Fruit fly (Drosophila melanogaster) whole organism, embryonic: Measurements from ENCODE around the gene CG10492.

Experiments used
- CG14050 ChIP-seq: fragments of 200-800 bp; sonication (Bioruptor generic); IDR thresholded peaks from 3 replicates; pipeline ENCODE4 v1.3.6; 2022; ENCODE audit warnings: missing biosample characterization, missing genetic modification characterization
- CG31365 ChIP-seq: fragments of 200-800 bp; sonication (Bioruptor generic); optimal IDR thresholded peaks from 2 replicates; lab custom pipeline; 2018; ENCODE audit warnings: missing biosample characterization, mild to moderate bottlenecking, missing genetic modification characterization
- CG9437 ChIP-seq: fragments of 200-800 bp; sonication (Bioruptor generic); optimal IDR thresholded peaks from 2 replicates; lab custom pipeline; 2018; ENCODE audit warnings: missing biosample characterization, mild to moderate bottlenecking, missing genetic modification characterization
- bsh ChIP-seq, 2 experiments: fragments of 200-800 bp; sonication (Bioruptor generic); optimal IDR thresholded peaks; 2 replicates each; lab custom pipeline; 2017 to 2018; ENCODE audit warnings: mild to moderate bottlenecking in 2 of 2, missing biosample characterization in 2 of 2, missing genetic modification characterization in 2 of 2, moderate library complexity in 1 of 2
- corto ChIP-seq: fragments of 200-800 bp; sonication (Bioruptor generic); optimal IDR thresholded peaks from 2 replicates; lab custom pipeline; 2016; ENCODE audit warnings: missing biosample characterization, mild to moderate bottlenecking, missing genetic modification characterization, moderate library complexity
- croc ChIP-seq: fragments of 200-800 bp; sonication (Bioruptor generic); conservative IDR thresholded peaks from 3 replicates; pipeline ENCODE4 v1.3.6; 2022; ENCODE audit warnings: missing biosample characterization, missing genetic modification characterization
- psq ChIP-seq: fragments of 200-800 bp; sonication (Bioruptor generic); optimal IDR thresholded peaks from 2 replicates; lab custom pipeline; 2017; ENCODE audit warnings: missing biosample characterization, missing genetic modification characterization
- sens ChIP-seq: fragments of 200-800 bp; sonication (Bioruptor generic); peaks from one replicate; lab custom pipeline; 2016; ENCODE audit warnings: missing biosample characterization, missing genetic modification characterization
- sug ChIP-seq: fragments of 200-800 bp; optimal IDR thresholded peaks from 2 replicates; lab custom pipeline; 2019; ENCODE audit warnings: missing biosample characterization, mild to moderate bottlenecking, missing genetic modification characterization, moderate library complexity
- ttk ChIP-seq: fragments of 200-800 bp; sonication (Bioruptor generic); IDR thresholded peaks from 2 replicates; pipeline ENCODE4 v2.1.2; 2022; ENCODE audit warnings: missing biosample characterization, missing genetic modification characterization

DNA sequence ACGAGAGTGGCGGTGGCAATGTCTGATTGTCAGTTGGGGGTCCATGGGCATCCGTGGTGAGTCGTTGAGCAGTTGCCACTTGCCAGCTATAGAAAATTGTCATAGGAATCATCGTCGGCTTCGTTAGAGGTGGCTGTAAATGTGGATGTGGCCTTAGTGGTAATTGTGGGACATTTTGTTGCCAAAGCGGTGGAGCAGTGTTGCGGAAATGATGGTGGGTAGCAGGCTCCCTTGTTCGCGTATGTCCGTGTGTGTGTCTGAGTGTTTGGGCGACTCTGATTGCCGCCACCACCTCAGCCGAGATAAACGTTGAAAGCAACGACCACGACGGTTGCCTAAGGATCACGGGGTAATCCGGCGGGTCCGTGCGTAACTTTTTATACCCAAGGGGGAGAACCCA is 36.8 kb upstream of the CG10492 start:
- TF ChIP-seq ttk (no peak), CG14050 (GFP tag; lab: Robert Waterston, UW) (no peak), CG31365 (tag; lab: Kevin White, UChicago) (no peak), CG9437 (GFP tag; lab: Kevin White, UChicago) (no peak), croc (no peak), sens (GFP tag; lab: Kevin White, UChicago) (no peak), sug (no peak), corto (GFP tag; lab: Kevin White, UChicago) (no peak), psq (GFP tag; lab: Kevin White, UChicago) (no peak), bsh (GFP tag; optimal IDR thresholded peaks at IDR 0.05; lab: Kevin White, UChicago) (no peak)
